Worm (Caenorhabditis elegans) whole organism, young adult: ENCODE data around the gene W04G3.13.

ENCODE experiments used
- B0019.2 ChIP-seq: fragments of 200-800 bp; sonication (Bioruptor generic); conservative IDR thresholded peaks from 2 replicates; pipeline ENCODE4 v1.3.6; 2022; ENCODE audit warnings: missing genetic modification reagents, missing genetic modification characterization, missing compliant biosample characterization
- B0035.1 ChIP-seq: sonication (generic microtip); optimal IDR thresholded peaks from 2 replicates; lab custom pipeline; 2016; ENCODE audit warnings: missing genetic modification characterization, mild to moderate bottlenecking, missing compliant biosample characterization, missing genotype, missing genetic modification reagents
- D2030.7 ChIP-seq: fragments of 200-800 bp; sonication (Bioruptor generic); IDR thresholded peaks from 2 replicates; pipeline ENCODE4 v1.3.6; 2022; ENCODE audit warnings: missing genetic modification reagents, missing genetic modification characterization, missing compliant biosample characterization
- F39B2.1 ChIP-seq: fragments of 200-800 bp; sonication (Bioruptor generic); IDR thresholded peaks from 2 replicates; pipeline ENCODE4 v1.3.6; 2022; ENCODE audit warnings: missing genetic modification reagents, missing genetic modification characterization, missing compliant biosample characterization
- F52B5.7 ChIP-seq: sonication (generic microtip); optimal IDR thresholded peaks from 2 replicates; lab custom pipeline; 2016; ENCODE audit warnings: mild to moderate bottlenecking, missing genetic modification characterization, missing compliant biosample characterization
- F57C9.4 ChIP-seq: sonication (generic microtip); optimal IDR thresholded peaks from 2 replicates; lab custom pipeline; 2017; ENCODE audit warnings: mild to moderate bottlenecking, missing genetic modification characterization, missing compliant biosample characterization
- K11D2.4 ChIP-seq: fragments of 200-800 bp; sonication (Bioruptor generic); IDR thresholded peaks from 2 replicates; pipeline ENCODE4 v1.3.6; 2022; ENCODE audit warnings: missing genetic modification reagents, missing genetic modification characterization, missing compliant biosample characterization
- K12H6.12 ChIP-seq: fragments of 200-800 bp; sonication (Bioruptor generic); optimal IDR thresholded peaks from 2 replicates; lab custom pipeline; 2018; ENCODE audit warnings: mild to moderate bottlenecking, missing genetic modification characterization, missing compliant biosample characterization
- Y53F4B.3 ChIP-seq: fragments of 200-800 bp; sonication (Bioruptor generic); IDR thresholded peaks from 2 replicates; pipeline ENCODE4 v1.3.6; 2022; ENCODE audit warnings: missing genetic modification reagents, missing genetic modification characterization, missing compliant biosample characterization
- ama-1 ChIP-seq, 3 experiments: fragments of 150-350 bp in 1 of 3; sonication (generic microtip) in 2 of 3; optimal IDR thresholded peaks; 2 replicates each; lab custom pipeline; 2014 to 2018; ENCODE audit warnings: missing biosample characterization in 2 of 3, missing genetic modification characterization in 2 of 3, missing genetic modification reagents in 2 of 3
- aptf-3 ChIP-seq: fragments of 200-800 bp; sonication (Bioruptor generic); IDR thresholded peaks from 2 replicates; pipeline ENCODE4 v1.3.6; 2022; ENCODE audit warnings: missing genetic modification characterization, missing compliant biosample characterization
- atf-7 ChIP-seq: sonication (generic microtip); optimal IDR thresholded peaks from 2 replicates; lab custom pipeline; 2017; ENCODE audit warnings: mild to moderate bottlenecking, missing genetic modification characterization, missing compliant biosample characterization
- attf-3 ChIP-seq: fragments of 200-800 bp; sonication (Bioruptor generic); conservative IDR thresholded peaks from 2 replicates; pipeline ENCODE4 v1.3.6; 2022; ENCODE audit warnings: missing genetic modification reagents, missing genetic modification characterization, missing compliant biosample characterization
- bed-1 ChIP-seq: fragments of 200-800 bp; sonication (Bioruptor generic); IDR thresholded peaks from 2 replicates; pipeline ENCODE4 v1.3.6; 2022; ENCODE audit warnings: missing genetic modification reagents, missing genetic modification characterization, missing compliant biosample characterization
- ceh-27 ChIP-seq: fragments of 200-800 bp; sonication (Bioruptor generic); optimal IDR thresholded peaks from 2 replicates; lab custom pipeline; 2018; ENCODE audit warnings: mild to moderate bottlenecking, missing genetic modification characterization, moderate library complexity, missing compliant biosample characterization
- ceh-40 ChIP-seq: fragments of 200-800 bp; sonication (Bioruptor generic); IDR thresholded peaks from 2 replicates; pipeline ENCODE4 v1.3.6; 2022; ENCODE audit warnings: missing genetic modification characterization, missing compliant biosample characterization
- ceh-58 ChIP-seq: fragments of 200-800 bp; sonication (Bioruptor generic); IDR thresholded peaks from 2 replicates; pipeline ENCODE4 v1.3.6; 2022; ENCODE audit warnings: missing genetic modification characterization, missing compliant biosample characterization
- dox-1 ChIP-seq: fragments of 200-800 bp; sonication (Bioruptor generic); IDR thresholded peaks from 2 replicates; pipeline ENCODE4 v1.3.6; 2022; ENCODE audit warnings: missing genetic modification reagents, missing genetic modification characterization, missing compliant biosample characterization
- dpl-1 ChIP-seq: fragments of 150-350 bp; optimal IDR thresholded peaks from 2 replicates; lab custom pipeline; 2014; ENCODE audit warnings: missing biosample characterization, missing genetic modification reagents, missing genetic modification characterization
- egl-18 ChIP-seq: fragments of 200-800 bp; sonication (Bioruptor generic); IDR thresholded peaks from 2 replicates; pipeline ENCODE4 v1.3.6; 2022; ENCODE audit warnings: missing genetic modification reagents, missing genetic modification characterization, missing compliant biosample characterization
- ekl-4 ChIP-seq: fragments of 200-800 bp; sonication (Bioruptor generic); IDR thresholded peaks from 2 replicates; pipeline ENCODE4 v1.3.6; 2022; ENCODE audit warnings: missing genetic modification reagents, missing genetic modification characterization, missing compliant biosample characterization
- ets-4 ChIP-seq: fragments of 200-800 bp; sonication (Bioruptor generic); optimal IDR thresholded peaks from 2 replicates; lab custom pipeline; 2018; ENCODE audit warnings: mild to moderate bottlenecking, missing genetic modification characterization, missing compliant biosample characterization
- gei-17 ChIP-seq: fragments of 200-800 bp; sonication (Bioruptor generic); optimal IDR thresholded peaks from 2 replicates; lab custom pipeline; 2018; ENCODE audit warnings: mild to moderate bottlenecking, missing genetic modification characterization, missing compliant biosample characterization
- hmg-1.2 ChIP-seq: fragments of 200-800 bp; sonication (Bioruptor generic); IDR thresholded peaks from 2 replicates; pipeline ENCODE4 v1.3.6; 2022; ENCODE audit warnings: missing genetic modification reagents, missing genetic modification characterization, missing compliant biosample characterization
- hmg-20 ChIP-seq: fragments of 200-800 bp; sonication (Bioruptor generic); IDR thresholded peaks from 2 replicates; pipeline ENCODE4 v1.3.6; 2022; ENCODE audit warnings: missing genetic modification reagents, missing genetic modification characterization, missing compliant biosample characterization
- let-526 ChIP-seq: fragments of 200-800 bp; sonication (Bioruptor generic); IDR thresholded peaks from 2 replicates; pipeline ENCODE4 v1.3.6; 2022; ENCODE audit warnings: missing genetic modification reagents, missing genetic modification characterization, missing compliant biosample characterization
- let-607 ChIP-seq, 2 experiments: fragments of 200-800 bp in 1 of 2; sonication (Bioruptor generic) in 1 of 2; sonication (generic microtip) in 1 of 2; optimal IDR thresholded peaks; 2 replicates each; lab custom pipeline; 2016 to 2018; ENCODE audit warnings: mild to moderate bottlenecking in 2 of 2, missing compliant biosample characterization in 2 of 2, missing genetic modification characterization in 2 of 2, moderate library complexity in 2 of 2, missing genotype in 1 of 2
- lin-26 ChIP-seq: fragments of 200-800 bp; sonication (Bioruptor generic); IDR thresholded peaks from 2 replicates; pipeline ENCODE4 v1.3.6; 2022; ENCODE audit warnings: missing genetic modification reagents, missing genetic modification characterization, missing compliant biosample characterization
- lin-40 ChIP-seq: sonication (generic microtip); optimal IDR thresholded peaks from 2 replicates; lab custom pipeline; 2016; ENCODE audit warnings: missing genetic modification characterization, mild to moderate bottlenecking, missing compliant biosample characterization, missing genotype, missing genetic modification reagents
- lir-1 ChIP-seq: fragments of 200-800 bp; sonication (Bioruptor generic); conservative IDR thresholded peaks from 2 replicates; pipeline ENCODE4 v1.3.6; 2022; ENCODE audit warnings: missing genetic modification reagents, missing genetic modification characterization, missing compliant biosample characterization
- mcd-1 ChIP-seq: fragments of 200-800 bp; sonication (Bioruptor generic); IDR thresholded peaks from 2 replicates; pipeline ENCODE4 v1.3.6; 2022; ENCODE audit warnings: missing genetic modification reagents, missing genetic modification characterization, missing compliant biosample characterization
- mxl-1 ChIP-seq: sonication (generic microtip); optimal IDR thresholded peaks from 2 replicates; lab custom pipeline; 2016; ENCODE audit warnings: missing genetic modification characterization, missing compliant biosample characterization
- nfya-1 ChIP-seq: sonication (generic microtip); optimal IDR thresholded peaks from 2 replicates; lab custom pipeline; 2017; ENCODE audit warnings: antibody characterized with exemption, missing compliant biosample characterization, missing genetic modification characterization, borderline replicate concordance; ENCODE audit not compliant: insufficient read depth
- nfyb-1 ChIP-seq: fragments of 200-800 bp; sonication (Bioruptor generic); IDR thresholded peaks from 2 replicates; pipeline ENCODE4 v1.3.6; 2022; ENCODE audit warnings: missing genetic modification reagents, missing genetic modification characterization, missing compliant biosample characterization
- nhr-27 ChIP-seq: fragments of 200-800 bp; sonication (Bioruptor generic); optimal IDR thresholded peaks from 2 replicates; lab custom pipeline; 2018; ENCODE audit warnings: mild to moderate bottlenecking, missing genetic modification characterization, moderate library complexity, missing compliant biosample characterization
- nhr-80 ChIP-seq: sonication (generic microtip); optimal IDR thresholded peaks from 2 replicates; lab custom pipeline; 2016; ENCODE audit warnings: missing genetic modification characterization, missing compliant biosample characterization
- pbrm-1 ChIP-seq: fragments of 200-800 bp; sonication (Bioruptor generic); IDR thresholded peaks from 2 replicates; pipeline ENCODE4 v1.3.6; 2022; ENCODE audit warnings: missing genetic modification reagents, missing genetic modification characterization, missing compliant biosample characterization
- rec-8 ChIP-seq, 2 experiments: sonication (generic microtip); optimal IDR thresholded peaks; 2 replicates each; lab custom pipeline; 2016; ENCODE audit warnings: mild to moderate bottlenecking in 2 of 2, missing genetic modification characterization in 2 of 2, missing genetic modification reagents in 2 of 2, missing genotype in 2 of 2, missing biosample characterization in 1 of 2, missing compliant biosample characterization in 1 of 2, moderate library complexity in 1 of 2
- snpc-1.3 ChIP-seq: sonication (generic microtip); optimal IDR thresholded peaks from 2 replicates; lab custom pipeline; 2017; ENCODE audit warnings: missing genetic modification characterization, mild to moderate bottlenecking, missing compliant biosample characterization, antibody characterized with exemption, moderate library complexity, missing genotype, missing genetic modification reagents; ENCODE audit not compliant: insufficient read depth
- snpc-3.4 ChIP-seq: sonication (generic microtip); optimal IDR thresholded peaks from 2 replicates; lab custom pipeline; 2017; ENCODE audit warnings: missing genetic modification characterization, mild to moderate bottlenecking, missing compliant biosample characterization, antibody characterized with exemption, moderate library complexity, missing genotype, missing genetic modification reagents
- somi-1 ChIP-seq: fragments of 200-800 bp; sonication (Bioruptor generic); optimal IDR thresholded peaks from 2 replicates; lab custom pipeline; 2018; ENCODE audit warnings: mild to moderate bottlenecking, missing genetic modification characterization, missing compliant biosample characterization
- sptf-2 ChIP-seq: fragments of 200-800 bp; sonication (Bioruptor generic); optimal IDR thresholded peaks from 2 replicates; lab custom pipeline; 2018; ENCODE audit warnings: mild to moderate bottlenecking, missing genetic modification characterization, missing compliant biosample characterization
- unc-62 ChIP-seq: fragments of 150-350 bp; optimal IDR thresholded peaks from 2 replicates; lab custom pipeline; 2014; ENCODE audit warnings: missing biosample characterization, missing genetic modification reagents, missing genetic modification characterization
- ztf-18 ChIP-seq: sonication (generic microtip); optimal IDR thresholded peaks from 2 replicates; lab custom pipeline; 2016; ENCODE audit warnings: missing genotype, mild to moderate bottlenecking, missing genetic modification characterization, missing compliant biosample characterization
- ztf-25 ChIP-seq: fragments of 200-800 bp; sonication (Bioruptor generic); IDR thresholded peaks from 2 replicates; pipeline ENCODE4 v1.3.6; 2022; ENCODE audit warnings: missing genetic modification reagents, missing genetic modification characterization, missing compliant biosample characterization
- ztf-26 ChIP-seq: sonication (generic microtip); optimal IDR thresholded peaks from 2 replicates; lab custom pipeline; 2017; ENCODE audit warnings: missing genetic modification characterization, missing compliant biosample characterization
- ztf-3 ChIP-seq: fragments of 200-800 bp; sonication (Bioruptor generic); optimal IDR thresholded peaks from 2 replicates; lab custom pipeline; 2018; ENCODE audit warnings: mild to moderate bottlenecking, missing genetic modification characterization, missing compliant biosample characterization

Gene W04G3.13

DNA sequence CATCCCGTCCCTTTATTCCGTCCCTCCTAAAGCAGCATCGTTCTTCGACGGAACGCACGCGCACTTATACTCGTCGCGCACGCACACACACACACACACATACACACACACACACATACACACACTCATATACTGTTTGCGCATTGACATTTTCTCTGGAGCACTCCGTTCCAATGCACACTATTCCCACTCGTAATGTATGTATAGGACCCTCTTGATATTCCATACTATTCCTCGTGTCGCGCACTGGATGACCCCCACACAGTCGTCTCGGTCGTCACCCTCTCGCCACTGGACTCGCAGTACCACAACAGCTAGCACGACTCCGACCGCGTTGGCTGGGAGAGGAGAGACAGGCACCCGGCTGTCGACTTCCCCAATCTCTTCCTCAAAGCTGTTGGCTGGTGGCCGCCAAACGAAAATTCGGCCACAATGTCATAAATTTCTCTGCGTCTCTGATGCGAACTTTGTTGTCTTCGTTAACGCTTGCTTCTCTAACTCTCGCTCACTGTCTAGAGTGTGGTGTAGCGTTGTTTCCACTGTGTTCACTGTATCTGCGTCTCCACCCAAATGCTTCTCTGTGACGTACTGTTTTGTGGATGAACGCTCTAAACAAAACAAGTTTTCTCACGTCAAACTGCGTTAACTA is 48.4 kb downstream of the W04G3.13 start:
- TF ChIP-seq sptf-2 (GFP tag; lab: Kevin White, UChicago) (no peak), nfyb-1 (GFP tag; lab: Robert Waterston, UW) (peak; percentile 80), let-607 (tag; optimal IDR thresholded peaks at IDR 0.05; lab: Kevin White, UChicago) (peak; percentile 52 to 80), atf-7 (tag; lab: Kevin White, UChicago) (peak; percentile 73), hmg-20 (GFP tag; lab: Robert Waterston, UW) (peak; percentile 31), mxl-1 (tag; lab: Kevin White, UChicago) (peak; percentile 55), bed-1 (no peak), let-526 (no peak; the same call in 1 of the 2 replicates), K12H6.12 (peak; percentile 97), lir-1 (GFP tag; lab: Robert Waterston, UW) (0 out of 2 replicates have a peak, but pooled peaks have one; percentile 47), ama-1 (optimal IDR thresholded peaks at IDR 0.05; lab: Kevin White, UChicago) (no peak), ama-1 (GFP tag; optimal IDR thresholded peaks at IDR 0.05; lab: Kevin White, UChicago) (no peak), B0019.2 (no peak), ekl-4 (GFP tag; lab: Robert Waterston, UW) (peak; percentile 75), F39B2.1 (no peak), nhr-27 (tag; lab: Kevin White, UChicago) (peak; percentile 22), hmg-1.2 (GFP tag; lab: Robert Waterston, UW) (peak; percentile 82), D2030.7 (GFP tag; lab: Robert Waterston, UW) (peak; percentile 26; the same call in 1 of the 2 replicates), dpl-1 (GFP tag; lab: Kevin White, UChicago) (no peak), snpc-1.3 (tag; lab: Kevin White, UChicago) (no peak), ceh-58 (GFP tag; lab: Robert Waterston, UW) (no peak), ztf-26 (tag; lab: Kevin White, UChicago) (peak; percentile 83), snpc-3.4 (tag; lab: Kevin White, UChicago) (peak; percentile 21), nhr-80 (tag; lab: Kevin White, UChicago) (peak; percentile 78), F52B5.7 (tag; lab: Kevin White, UChicago) (peak; percentile 31), gei-17 (GFP tag; lab: Kevin White, UChicago) (peak; percentile 74), B0035.1 (tag; lab: Kevin White, UChicago) (peak; percentile 54), ztf-25 (0 out of 2 replicates have a peak, but pooled peaks have one; percentile 2), ztf-18 (peak; percentile 55), Y53F4B.3 (GFP tag; lab: Robert Waterston, UW) (no peak), attf-3 (GFP tag; lab: Robert Waterston, UW) (no peak; the same call in 1 of the 2 replicates), ceh-40 (GFP tag; lab: Robert Waterston, UW) (no peak), rec-8 (tag; optimal IDR thresholded peaks at IDR 0.05; lab: Kevin White, UChicago) (peak in 1 of 2 experiments; percentile 52), lin-26 (GFP tag; lab: Robert Waterston, UW) (0 out of 2 replicates have a peak, but pooled peaks have one; percentile 45), unc-62 (GFP tag; lab: Kevin White, UChicago) (no peak), egl-18 (GFP tag; lab: Robert Waterston, UW) (peak; percentile 77; the same call in 1 of the 2 replicates), somi-1 (GFP tag; lab: Kevin White, UChicago) (peak; percentile 52), F57C9.4 (no peak), aptf-3 (no peak), ztf-3 (GFP tag; lab: Kevin White, UChicago) (no peak), nfya-1 (no peak), ets-4 (GFP tag; lab: Kevin White, UChicago) (peak; percentile 72), mcd-1 (peak; percentile 72), lin-40 (tag; lab: Kevin White, UChicago) (peak; percentile 94), pbrm-1 (GFP tag; lab: Robert Waterston, UW) (peak; percentile 63), ceh-27 (GFP tag; lab: Kevin White, UChicago) (peak; percentile 80), dox-1 (GFP tag; lab: Robert Waterston, UW) (peak; percentile 90), K11D2.4 (no peak)
